Worm (Caenorhabditis elegans) whole organism, L3 larva: ENCODE data around the gene attf-5.

Experiments
- R02D3.7 ChIP-seq: fragments of 150-350 bp; optimal IDR thresholded peaks from 2 replicates; lab custom pipeline; 2014; ENCODE audit warnings: missing biosample characterization, missing genetic modification characterization
- aly-2 ChIP-seq: fragments of 150-350 bp; optimal IDR thresholded peaks from 2 replicates; lab custom pipeline; 2014; ENCODE audit warnings: missing biosample characterization, missing genetic modification characterization
- ama-1 ChIP-seq: fragments of 150-350 bp; optimal IDR thresholded peaks from 2 replicates; lab custom pipeline; 2018
- ceh-16 ChIP-seq: sonication (generic microtip); optimal IDR thresholded peaks from 2 replicates; lab custom pipeline; 2017; ENCODE audit warnings: missing biosample characterization, missing genetic modification characterization
- ceh-28 ChIP-seq: fragments of 150-350 bp; optimal IDR thresholded peaks from 2 replicates; lab custom pipeline; 2014; ENCODE audit warnings: missing biosample characterization, missing genetic modification reagents, missing genetic modification characterization
- ceh-82 ChIP-seq: fragments of 150-350 bp; optimal IDR thresholded peaks from 2 replicates; lab custom pipeline; 2014; ENCODE audit warnings: missing biosample characterization, missing genetic modification characterization
- daf-12 ChIP-seq: fragments of 150-350 bp; optimal IDR thresholded peaks from 2 replicates; lab custom pipeline; 2014; ENCODE audit warnings: missing biosample characterization, missing genetic modification reagents, missing genetic modification characterization
- egl-27 ChIP-seq: sonication (generic microtip); optimal IDR thresholded peaks from 4 replicates; lab custom pipeline; 2017; ENCODE audit warnings: missing biosample characterization, missing genetic modification reagents, missing genetic modification characterization
- egl-5 ChIP-seq: fragments of 150-350 bp; optimal IDR thresholded peaks from 2 replicates; lab custom pipeline; 2017; ENCODE audit warnings: missing biosample characterization, missing genetic modification reagents, missing genetic modification characterization, inconsistent platforms
- elt-1 ChIP-seq: fragments of 150-350 bp; optimal IDR thresholded peaks from 2 replicates; lab custom pipeline; 2014; ENCODE audit warnings: missing biosample characterization, missing genetic modification characterization
- elt-3 ChIP-seq, 3 experiments: fragments of 150-350 bp in 1 of 3; sonication (generic microtip) in 2 of 3; optimal IDR thresholded peaks; 2 replicates in 2 of 3; 4 replicates in 1 of 3; lab custom pipeline; 2014 to 2017; ENCODE audit warnings: missing biosample characterization in 3 of 3, missing genetic modification characterization in 3 of 3
- fkh-10 ChIP-seq: sonication (generic microtip); optimal IDR thresholded peaks from 2 replicates; lab custom pipeline; 2017; ENCODE audit warnings: missing biosample characterization, missing genetic modification reagents, missing genetic modification characterization
- fkh-2 ChIP-seq: fragments of 150-350 bp; optimal IDR thresholded peaks from 2 replicates; lab custom pipeline; 2014; ENCODE audit warnings: missing biosample characterization, missing genetic modification reagents, missing genetic modification characterization
- fos-1 ChIP-seq: fragments of 150-350 bp; optimal IDR thresholded peaks from 2 replicates; lab custom pipeline; 2014; ENCODE audit warnings: missing biosample characterization, missing genetic modification characterization
- jun-1 ChIP-seq: fragments of 150-350 bp; optimal IDR thresholded peaks from 2 replicates; lab custom pipeline; 2014; ENCODE audit warnings: missing biosample characterization, missing genetic modification reagents, missing genetic modification characterization
- lin-15B ChIP-seq: fragments of 150-350 bp; optimal IDR thresholded peaks from 2 replicates; lab custom pipeline; 2014; ENCODE audit warnings: missing biosample characterization, missing genetic modification characterization
- lin-39 ChIP-seq: fragments of 150-350 bp; optimal IDR thresholded peaks from 2 replicates; lab custom pipeline; 2018; ENCODE audit warnings: missing biosample characterization, missing genetic modification reagents, missing genetic modification characterization
- mdl-1 ChIP-seq: fragments of 150-350 bp; optimal IDR thresholded peaks from 2 replicates; lab custom pipeline; 2014; ENCODE audit warnings: missing biosample characterization, missing genetic modification characterization
- nfya-1 ChIP-seq: sonication (generic microtip); optimal IDR thresholded peaks from 2 replicates; lab custom pipeline; 2017; ENCODE audit warnings: missing genetic modification characterization, mild to moderate bottlenecking, missing compliant biosample characterization, antibody characterized with exemption, moderate library complexity; ENCODE audit not compliant: insufficient read depth
- nhr-11 ChIP-seq: fragments of 150-350 bp; optimal IDR thresholded peaks from 2 replicates; lab custom pipeline; 2014; ENCODE audit warnings: missing biosample characterization, missing genetic modification characterization
- nhr-12 ChIP-seq: fragments of 150-350 bp; optimal IDR thresholded peaks from 2 replicates; lab custom pipeline; 2014; ENCODE audit warnings: missing biosample characterization, missing genetic modification characterization
- nhr-23 ChIP-seq: fragments of 150-350 bp; optimal IDR thresholded peaks from 2 replicates; lab custom pipeline; 2014; ENCODE audit warnings: missing biosample characterization, missing genetic modification reagents, missing genetic modification characterization
- nhr-237 ChIP-seq: fragments of 150-350 bp; optimal IDR thresholded peaks from 2 replicates; lab custom pipeline; 2014; ENCODE audit warnings: missing biosample characterization, missing genetic modification characterization
- nhr-25 ChIP-seq: sonication (generic microtip); optimal IDR thresholded peaks from 2 replicates; lab custom pipeline; 2017; ENCODE audit warnings: missing biosample characterization, missing genetic modification characterization
- nhr-43 ChIP-seq: sonication (generic microtip); optimal IDR thresholded peaks from 2 replicates; lab custom pipeline; 2016; ENCODE audit warnings: mild to moderate bottlenecking, missing genetic modification characterization, missing compliant biosample characterization; ENCODE audit not compliant: poor library complexity, severe bottlenecking
- nhr-67 ChIP-seq: fragments of 150-350 bp; optimal IDR thresholded peaks from 2 replicates; lab custom pipeline; 2014; ENCODE audit warnings: missing biosample characterization, missing genetic modification characterization
- nhr-77 ChIP-seq: fragments of 150-350 bp; optimal IDR thresholded peaks from 2 replicates; lab custom pipeline; 2014; ENCODE audit warnings: missing biosample characterization, missing genetic modification characterization
- pha-4 ChIP-seq: fragments of 150-350 bp; optimal IDR thresholded peaks from 2 replicates; lab custom pipeline; 2014; ENCODE audit warnings: missing biosample characterization, missing genetic modification reagents, missing genetic modification characterization
- snpc-4 ChIP-seq: fragments of 150-350 bp; optimal IDR thresholded peaks from 2 replicates; lab custom pipeline; 2014; ENCODE audit warnings: missing biosample characterization, missing genetic modification characterization
- tbx-2 ChIP-seq: sonication (generic microtip); optimal IDR thresholded peaks from 2 replicates; lab custom pipeline; 2016; ENCODE audit warnings: mild to moderate bottlenecking, missing genetic modification characterization, missing compliant biosample characterization
- unc-62 ChIP-seq: fragments of 150-350 bp; sonication (generic microtip); optimal IDR thresholded peaks from 4 replicates; lab custom pipeline; 2014; ENCODE audit warnings: missing biosample characterization, missing genetic modification reagents, missing genetic modification characterization
- zag-1 ChIP-seq: fragments of 150-350 bp; optimal IDR thresholded peaks from 2 replicates; lab custom pipeline; 2014; ENCODE audit warnings: missing biosample characterization, missing genetic modification characterization
- ztf-11 ChIP-seq: fragments of 150-350 bp; optimal IDR thresholded peaks from 2 replicates; lab custom pipeline; 2014; ENCODE audit warnings: missing biosample characterization, missing genetic modification characterization
- ztf-4 ChIP-seq: fragments of 150-350 bp; optimal IDR thresholded peaks from 2 replicates; lab custom pipeline; 2014; ENCODE audit warnings: missing biosample characterization, missing genetic modification characterization

The attf-5 gene

DNA sequence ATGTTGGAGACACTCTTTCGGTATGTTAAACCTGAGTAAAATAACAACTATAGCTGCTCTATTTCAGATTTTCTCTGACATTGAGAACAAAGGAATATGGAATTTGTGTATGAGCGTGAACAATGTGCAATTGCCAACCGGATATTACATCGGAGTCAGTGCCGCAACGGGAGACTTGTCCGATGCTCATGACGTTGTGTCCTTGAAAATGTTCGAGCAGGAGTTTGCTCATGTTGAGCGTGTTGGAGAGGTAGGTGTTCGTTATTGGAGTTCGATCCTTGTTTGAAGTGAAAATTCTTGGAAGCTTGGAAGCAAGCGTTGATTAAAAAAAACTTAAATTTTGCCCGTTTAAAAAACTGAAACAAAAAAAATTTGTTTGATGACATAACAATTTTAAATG, 18.6 kb upstream of the attf-5 start:
- TF ChIP-seq elt-1 (tag; lab: Kevin White, UChicago) (no peak), jun-1 (no peak), fkh-2 (tag; lab: Kevin White, UChicago) (no peak), aly-2 (tag; lab: Kevin White, UChicago) (no peak), mdl-1 (no peak), ama-1 (no peak), nhr-25 (tag; lab: Kevin White, UChicago) (no peak), elt-3 (tag; optimal IDR thresholded peaks at IDR 0.05; lab: Kevin White, UChicago) (no peak), R02D3.7 (tag; lab: Kevin White, UChicago) (no peak)

ce11 chrX:770537-770936, 17.6 kb upstream of the attf-5 start, which contains the start of gene T04G9.7:
Gene T04G9.7, plus strand, starts transcription at chrX:770837.
- no peak for TF ChIP-seq tbx-2 (tag; lab: Kevin White, UChicago)
- no peak for TF ChIP-seq fkh-10 (GFP tag; lab: Kevin White, UChicago)
- TF ChIP-seq daf-12 (tag; lab: Kevin White, UChicago), result no peak
- no peak for TF ChIP-seq aly-2 (tag; lab: Kevin White, UChicago)
- TF ChIP-seq fkh-2 (tag; lab: Kevin White, UChicago), result no peak
- no peak for TF ChIP-seq ceh-82 (tag; lab: Kevin White, UChicago)
- TF ChIP-seq pha-4 (tag; lab: Kevin White, UChicago), result no peak
- no peak for TF ChIP-seq zag-1 (tag; lab: Kevin White, UChicago)
- TF ChIP-seq nhr-11, result no peak
- TF ChIP-seq unc-62, result no peak
- no peak for TF ChIP-seq fos-1 (tag; lab: Kevin White, UChicago)
- no peak for TF ChIP-seq ztf-4 (tag; lab: Kevin White, UChicago)
- no peak for TF ChIP-seq snpc-4 (tag; lab: Kevin White, UChicago)

DNA sequence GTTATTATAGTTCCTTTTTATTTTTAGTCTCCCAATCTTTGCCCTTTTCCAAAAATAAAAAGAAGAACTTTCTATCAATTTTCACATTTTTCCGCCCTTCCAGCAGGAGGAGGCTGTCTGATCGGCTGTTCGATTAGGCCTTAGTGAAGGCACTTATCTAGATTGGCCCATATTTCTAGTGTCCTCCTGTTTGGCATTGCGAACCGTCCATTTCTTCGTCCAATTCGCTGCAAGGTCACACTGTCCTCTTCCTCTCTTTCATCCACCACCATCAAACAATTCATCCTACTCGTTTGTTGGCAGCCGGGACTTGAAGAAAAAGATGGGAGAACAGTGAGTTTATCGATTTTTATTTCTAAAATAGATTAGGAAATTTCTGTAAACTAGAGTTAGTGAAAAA, 16.0 kb upstream of the attf-5 start, which contains the start of gene T04G9.4:
Gene T04G9.4 (plus strand): TSS at position 293 of the 400 bp plus-strand sequence.
- TF ChIP-seq egl-27 (tag; lab: Kevin White, UChicago), result no peak
- no peak for TF ChIP-seq fkh-2 (tag; lab: Kevin White, UChicago)
- peak; percentile 24 for TF ChIP-seq nhr-23 (tag; lab: Kevin White, UChicago)
- no peak for TF ChIP-seq mdl-1
- no peak for TF ChIP-seq ceh-16 (tag; lab: Kevin White, UChicago)
- peak; percentile 26 for TF ChIP-seq elt-1 (tag; lab: Kevin White, UChicago)
- TF ChIP-seq nhr-237 (tag; lab: Kevin White, UChicago), result no peak
- peak; percentile 75 for TF ChIP-seq nhr-25 (tag; lab: Kevin White, UChicago)
- no peak for TF ChIP-seq ceh-82 (tag; lab: Kevin White, UChicago)

- TF ChIP-seq nhr-67 (tag; lab: Kevin White, UChicago) (no peak), tbx-2 (tag; lab: Kevin White, UChicago) (no peak), ceh-16 (tag; lab: Kevin White, UChicago) (no peak), ztf-11 (tag; lab: Kevin White, UChicago) (no peak), nfya-1 (no peak), nhr-12 (no peak), fos-1 (tag; lab: Kevin White, UChicago) (no peak)
- TF ChIP-seq, all 47 proteins: peak for 0
Measured at ce11 chrX:777421-777820, 10.7 kb upstream of the attf-5 start, which contains the start of gene nas-15. Gene nas-15, plus strand, starts transcription at chrX:777721.

ce11 chrX:779259-779658, 8.9 kb upstream of the attf-5 start:
- TF ChIP-seq ztf-4 (tag; lab: Kevin White, UChicago) (no peak), nfya-1 (no peak), nhr-43 (no peak), lin-39 (no peak), nhr-77 (tag; lab: Kevin White, UChicago) (no peak), ceh-82 (tag; lab: Kevin White, UChicago) (no peak), nhr-12 (no peak), lin-15B (tag; lab: Kevin White, UChicago) (no peak), pha-4 (tag; lab: Kevin White, UChicago) (no peak), nhr-237 (tag; lab: Kevin White, UChicago) (no peak)

DNA sequence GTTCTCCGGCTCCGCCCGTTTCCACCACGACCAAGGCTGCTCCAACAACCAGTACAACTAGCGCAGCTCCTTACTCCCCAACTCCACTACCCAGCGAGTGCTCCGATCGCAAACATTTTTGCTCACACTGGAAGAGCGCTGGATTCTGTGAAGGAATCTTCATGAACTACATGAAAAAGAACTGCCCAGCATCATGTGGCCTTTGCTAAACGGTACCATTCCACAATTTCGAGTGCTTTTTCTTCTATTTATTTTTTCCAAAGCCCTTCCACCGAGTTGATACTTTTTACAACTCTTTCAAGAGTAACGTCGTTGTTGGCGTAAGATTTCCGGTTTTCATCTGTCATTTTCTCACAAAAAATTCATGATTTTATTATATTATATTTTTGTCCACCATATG, 8.1 kb upstream of the attf-5 start:
- TF ChIP-seq zag-1 (tag; lab: Kevin White, UChicago) (no peak), R02D3.7 (tag; lab: Kevin White, UChicago) (no peak), tbx-2 (tag; lab: Kevin White, UChicago) (no peak), daf-12 (tag; lab: Kevin White, UChicago) (no peak), ztf-11 (tag; lab: Kevin White, UChicago) (no peak), ceh-28 (tag; lab: Kevin White, UChicago) (no peak), fos-1 (tag; lab: Kevin White, UChicago) (no peak), lin-15B (tag; lab: Kevin White, UChicago) (no peak), egl-5 (tag; lab: Kevin White, UChicago) (no peak)
